Worm (Caenorhabditis elegans): ENCODE results near the gene C06B8.2.

Gene C06B8.2

DNA sequence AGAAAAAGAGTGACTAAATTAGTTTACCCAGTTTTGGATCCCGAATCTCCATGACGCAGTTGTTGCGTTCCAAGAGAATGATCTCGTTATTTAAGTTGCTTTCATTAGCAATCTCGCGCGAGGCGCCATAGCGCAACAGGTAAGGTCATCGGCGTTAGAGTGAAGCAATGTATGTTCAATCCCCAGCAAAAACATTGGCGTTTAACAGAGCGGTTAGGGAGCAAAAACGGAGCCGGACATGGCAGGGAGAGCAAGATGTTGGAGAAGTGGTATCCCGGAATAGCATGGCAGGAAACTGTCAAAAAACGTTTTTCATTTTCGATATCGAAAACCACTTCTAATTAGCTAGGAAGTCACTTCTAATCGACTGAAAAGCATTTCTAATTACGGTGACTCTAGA lies 24.2 kb downstream of the C06B8.2 start (continued):
- TF ChIP-seq F22D6.2 (tag; optimal IDR thresholded peaks at IDR 0.05) = no peak
- TF ChIP-seq mel-28 (tag; optimal IDR thresholded peaks at IDR 0.05; ENCODE audit: borderline replicate concordance) = no peak
- peak; percentile 65 for TF ChIP-seq madf-6 (GFP tag; IDR thresholded peaks at IDR 0.05)
- peak; percentile 30; the same call in 1 of the 2 replicates for TF ChIP-seq F33H1.4 (GFP tag; IDR thresholded peaks at IDR 0.05)
- 0 out of 2 replicates have a peak, but pooled peaks have one; percentile 59 for TF ChIP-seq egl-18 (GFP tag; IDR thresholded peaks at IDR 0.05)
- TF ChIP-seq ceh-91 (GFP tag; IDR thresholded peaks at IDR 0.05) = no peak
- no peak for TF ChIP-seq let-607 (tag; optimal IDR thresholded peaks at IDR 0.05)
- TF ChIP-seq lin-54 (GFP tag; optimal IDR thresholded peaks at IDR 0.05) = peak; percentile 16
- peak; percentile 67 for TF ChIP-seq B0261.1 (tag; optimal IDR thresholded peaks at IDR 0.05)
- TF ChIP-seq bed-2 (GFP tag; IDR thresholded peaks at IDR 0.05) = no peak
- peak; percentile 86 for TF ChIP-seq tbp1 (GFP tag; optimal IDR thresholded peaks at IDR 0.05)
- TF ChIP-seq B0035.1 (tag; optimal IDR thresholded peaks at IDR 0.05) = no peak
- no peak for TF ChIP-seq Y79H2A.3 (GFP tag; conservative IDR thresholded peaks at IDR 0.05)
- TF ChIP-seq hlh-26 (GFP tag; conservative IDR thresholded peaks at IDR 0.05) = no peak
- TF ChIP-seq dpff-1 (tag; optimal IDR thresholded peaks at IDR 0.05) = no peak
- 0 out of 2 replicates have a peak, but pooled peaks have one; percentile 20 for TF ChIP-seq hmg-20 (GFP tag; IDR thresholded peaks at IDR 0.05)
- peak; percentile 49 for TF ChIP-seq hmg-1.2 (GFP tag; IDR thresholded peaks at IDR 0.05)
- no peak for TF ChIP-seq Y67H2A.10 (GFP tag; conservative IDR thresholded peaks at IDR 0.05)
- TF ChIP-seq F23B12.7 (tag; optimal IDR thresholded peaks at IDR 0.05; ENCODE audit: insufficient read depth) = no peak
- TF ChIP-seq sdz-38 (tag; optimal IDR thresholded peaks at IDR 0.05) = no peak
- no peak for TF ChIP-seq F57C9.4 (tag; optimal IDR thresholded peaks at IDR 0.05)
- TF ChIP-seq nhr-27 (tag; optimal IDR thresholded peaks at IDR 0.05) = no peak
- no peak for TF ChIP-seq nfya-2 (GFP tag; IDR thresholded peaks at IDR 0.05)
- TF ChIP-seq sea-2 (GFP tag; IDR thresholded peaks at IDR 0.05) = no peak
- peak; percentile 17 for TF ChIP-seq athp-1 (tag; optimal IDR thresholded peaks at IDR 0.05)
- no peak for TF ChIP-seq C17E4.6 (GFP tag; IDR thresholded peaks at IDR 0.05)
- TF ChIP-seq fkh-3 (tag; optimal IDR thresholded peaks at IDR 0.05) = peak; percentile 32
- no peak for TF ChIP-seq ceh-79 (tag; optimal IDR thresholded peaks at IDR 0.05)
- TF ChIP-seq D2030.7 (GFP tag; IDR thresholded peaks at IDR 0.05) = peak; percentile 80
- peak; percentile 21 for TF ChIP-seq F52B5.7 (tag; optimal IDR thresholded peaks at IDR 0.05)
- TF ChIP-seq unc-62 (GFP tag; optimal IDR thresholded peaks at IDR 0.05) = no peak
- TF ChIP-seq ets-4 (GFP tag; optimal IDR thresholded peaks at IDR 0.05) = no peak
- TF ChIP-seq lsy-27 (tag; optimal IDR thresholded peaks at IDR 0.05; ENCODE audit: borderline replicate concordance, insufficient read depth) = no peak
- TF ChIP-seq T07F8.4 (tag; optimal IDR thresholded peaks at IDR 0.05) = no peak
- no peak for TF ChIP-seq nhr-179 (tag; optimal IDR thresholded peaks at IDR 0.05)
- no peak for TF ChIP-seq snpc-3.4 (tag; optimal IDR thresholded peaks at IDR 0.05)
- peak; percentile 31; the same call in 1 of the 2 replicates for TF ChIP-seq ekl-4 (GFP tag; IDR thresholded peaks at IDR 0.05)
- TF ChIP-seq lsl-1 (GFP tag; optimal IDR thresholded peaks at IDR 0.05) = peak; percentile 34
- no peak for TF ChIP-seq ama-1 (optimal IDR thresholded peaks at IDR 0.05)
- no peak for TF ChIP-seq ama-1 (GFP tag; optimal IDR thresholded peaks at IDR 0.05)
- 0 out of 2 replicates have a peak, but pooled peaks have one; percentile 51 for TF ChIP-seq hsf-1 (GFP tag; IDR thresholded peaks at IDR 0.05)
- TF ChIP-seq aptf-3 (GFP tag; IDR thresholded peaks at IDR 0.05) = 0 out of 2 replicates have a peak, but pooled peaks have one; percentile 26
- TF ChIP-seq attf-5 (GFP tag; optimal IDR thresholded peaks at IDR 0.05) = peak; percentile 22
- TF ChIP-seq chd-7 (tag; optimal IDR thresholded peaks at IDR 0.05) = no peak
- TF ChIP-seq unc-130 (GFP tag; optimal IDR thresholded peaks at IDR 0.05) = no peak
- peak; percentile 43; the same call in 1 of the 2 replicates for TF ChIP-seq dox-1 (GFP tag; IDR thresholded peaks at IDR 0.05)
- peak; percentile 69; the same call in 1 of the 2 replicates for TF ChIP-seq Y56A3A.18 (GFP tag; IDR thresholded peaks at IDR 0.05)
- TF ChIP-seq lin-40 (tag; optimal IDR thresholded peaks at IDR 0.05) = no peak

Measured in whole organism, young adult.